Worm (Caenorhabditis elegans): Measurements from ENCODE around the gene mrps-11.
A peak's percentile ranks its signal among the peaks of the same experiment; 100 is the strongest.

The mrps-11 gene

ce11 chrV:12468363-12468762, 26.1 kb downstream of the mrps-11 start, which contains the start of gene F28C1.3:
Gene F28C1.3, plus strand, starts transcription at chrV:12468663.
- no peak for TF ChIP-seq tra-4 (tag; optimal IDR thresholded peaks at IDR 0.05)
- no peak for TF ChIP-seq hmbx-1 (tag; optimal IDR thresholded peaks at IDR 0.05)
- TF ChIP-seq hmg-4 (GFP tag; optimal IDR thresholded peaks at IDR 0.05), result no peak
- no peak for TF ChIP-seq scrt-1 (GFP tag; IDR thresholded peaks at IDR 0.05)
- no peak for TF ChIP-seq F13C5.2 (tag; optimal IDR thresholded peaks at IDR 0.05)
- no peak for TF ChIP-seq pes-1 (GFP tag; IDR thresholded peaks at IDR 0.05)
- no peak for TF ChIP-seq tbx-11 (GFP tag; IDR thresholded peaks at IDR 0.05)
- TF ChIP-seq sea-1 (GFP tag; conservative IDR thresholded peaks at IDR 0.05), result no peak
- no peak for TF ChIP-seq tbx-37 (GFP tag; conservative IDR thresholded peaks at IDR 0.05)
- TF ChIP-seq ama-1 (optimal IDR thresholded peaks at IDR 0.05), result no peak
- no peak for TF ChIP-seq flt-1 (GFP tag; IDR thresholded peaks at IDR 0.05)
- no peak for TF ChIP-seq ceh-36 (tag; optimal IDR thresholded peaks at IDR 0.05)

- no peak for TF ChIP-seq ets-7 (tag; optimal IDR thresholded peaks at IDR 0.05)
- no peak for TF ChIP-seq tra-4 (tag; optimal IDR thresholded peaks at IDR 0.05)
- no peak for TF ChIP-seq hmg-4 (GFP tag; optimal IDR thresholded peaks at IDR 0.05)
- no peak for TF ChIP-seq hnd-1 (tag; optimal IDR thresholded peaks at IDR 0.05)
- no peak for TF ChIP-seq hmbx-1 (tag; optimal IDR thresholded peaks at IDR 0.05)
- no peak for TF ChIP-seq ceh-13 (GFP tag; optimal IDR thresholded peaks at IDR 0.05)
- no peak for TF ChIP-seq flt-1 (GFP tag; IDR thresholded peaks at IDR 0.05)
- no peak for TF ChIP-seq tbx-37 (GFP tag; conservative IDR thresholded peaks at IDR 0.05)
- TF ChIP-seq pes-1 (GFP tag; IDR thresholded peaks at IDR 0.05), result no peak
- no peak for TF ChIP-seq sea-1 (GFP tag; conservative IDR thresholded peaks at IDR 0.05)
- TF ChIP-seq F13C5.2 (tag; optimal IDR thresholded peaks at IDR 0.05), result no peak
- no peak for TF ChIP-seq tbx-11 (GFP tag; IDR thresholded peaks at IDR 0.05)
- no peak for TF ChIP-seq ceh-36 (tag; optimal IDR thresholded peaks at IDR 0.05)
- TF ChIP-seq ama-1 (optimal IDR thresholded peaks at IDR 0.05), result no peak
- no peak for TF ChIP-seq scrt-1 (GFP tag; IDR thresholded peaks at IDR 0.05)
- TF ChIP-seq B0310.2 (tag; optimal IDR thresholded peaks at IDR 0.05), result no peak
- no peak for TF ChIP-seq aly-1 (tag; optimal IDR thresholded peaks at IDR 0.05)
Observed at ce11 chrV:12467755-12468154, 26.7 kb downstream of the mrps-11 start.

ce11 chrV:12466653-12467052, 27.8 kb downstream of the mrps-11 start:
- TF ChIP-seq B0310.2 (tag; optimal IDR thresholded peaks at IDR 0.05) (no peak), F13C5.2 (tag; optimal IDR thresholded peaks at IDR 0.05) (no peak), flt-1 (GFP tag; IDR thresholded peaks at IDR 0.05) (no peak), ceh-36 (tag; optimal IDR thresholded peaks at IDR 0.05) (no peak), aly-1 (tag; optimal IDR thresholded peaks at IDR 0.05) (no peak), pes-1 (GFP tag; IDR thresholded peaks at IDR 0.05) (no peak), hmbx-1 (tag; optimal IDR thresholded peaks at IDR 0.05) (no peak), sea-1 (GFP tag; conservative IDR thresholded peaks at IDR 0.05) (no peak), tbx-37 (GFP tag; conservative IDR thresholded peaks at IDR 0.05) (no peak), hnd-1 (tag; optimal IDR thresholded peaks at IDR 0.05) (no peak), tra-4 (tag; optimal IDR thresholded peaks at IDR 0.05) (no peak), ceh-13 (GFP tag; optimal IDR thresholded peaks at IDR 0.05) (no peak), tbx-11 (GFP tag; IDR thresholded peaks at IDR 0.05) (no peak)

- TF ChIP-seq ets-7 (tag; optimal IDR thresholded peaks at IDR 0.05) (no peak), ceh-13 (GFP tag; optimal IDR thresholded peaks at IDR 0.05) (no peak), ceh-36 (tag; optimal IDR thresholded peaks at IDR 0.05) (no peak), pes-1 (GFP tag; IDR thresholded peaks at IDR 0.05) (no peak), tbx-11 (GFP tag; IDR thresholded peaks at IDR 0.05) (no peak), hmg-4 (GFP tag; optimal IDR thresholded peaks at IDR 0.05) (peak; percentile 43)
Observed at ce11 chrV:12465399-12465798, 29.0 kb downstream of the mrps-11 start.

- TF ChIP-seq F13C5.2 (tag; optimal IDR thresholded peaks at IDR 0.05), result no peak
- TF ChIP-seq ama-1 (optimal IDR thresholded peaks at IDR 0.05), result no peak
- no peak for TF ChIP-seq hmbx-1 (tag; optimal IDR thresholded peaks at IDR 0.05)
- TF ChIP-seq tbx-11 (GFP tag; IDR thresholded peaks at IDR 0.05), result no peak
- TF ChIP-seq sea-1 (GFP tag; conservative IDR thresholded peaks at IDR 0.05), result no peak
- no peak for TF ChIP-seq tbx-37 (GFP tag; conservative IDR thresholded peaks at IDR 0.05)
Observed at ce11 chrV:12462908-12463307, 31.5 kb downstream of the mrps-11 start, which contains the start of gene egl-10. Gene egl-10, minus strand, starts transcription at chrV:12463008.

- no peak for TF ChIP-seq hmbx-1 (tag; optimal IDR thresholded peaks at IDR 0.05)
Observed at ce11 chrV:12460583-12460982, 33.8 kb downstream of the mrps-11 start.

- TF ChIP-seq tbx-11 (GFP tag; IDR thresholded peaks at IDR 0.05), result no peak
- TF ChIP-seq scrt-1 (GFP tag; IDR thresholded peaks at IDR 0.05), result no peak
- TF ChIP-seq ama-1 (optimal IDR thresholded peaks at IDR 0.05), result no peak
- TF ChIP-seq ceh-36 (tag; optimal IDR thresholded peaks at IDR 0.05), result no peak
- no peak for TF ChIP-seq hmg-4 (GFP tag; optimal IDR thresholded peaks at IDR 0.05)
- no peak for TF ChIP-seq pes-1 (GFP tag; IDR thresholded peaks at IDR 0.05)
- TF ChIP-seq tra-4 (tag; optimal IDR thresholded peaks at IDR 0.05), result no peak
- no peak for TF ChIP-seq F13C5.2 (tag; optimal IDR thresholded peaks at IDR 0.05)
- TF ChIP-seq hmbx-1 (tag; optimal IDR thresholded peaks at IDR 0.05), result no peak
- TF ChIP-seq B0310.2 (tag; optimal IDR thresholded peaks at IDR 0.05), result no peak
- no peak for TF ChIP-seq aly-1 (tag; optimal IDR thresholded peaks at IDR 0.05)
- TF ChIP-seq flt-1 (GFP tag; IDR thresholded peaks at IDR 0.05), result no peak
- TF ChIP-seq ceh-13 (GFP tag; optimal IDR thresholded peaks at IDR 0.05), result no peak
- no peak for TF ChIP-seq tbx-37 (GFP tag; conservative IDR thresholded peaks at IDR 0.05)
- no peak for TF ChIP-seq hnd-1 (tag; optimal IDR thresholded peaks at IDR 0.05)
- TF ChIP-seq ets-7 (tag; optimal IDR thresholded peaks at IDR 0.05), result no peak
Observed at ce11 chrV:12455695-12456094, 38.7 kb downstream of the mrps-11 start.

- TF ChIP-seq ceh-36 (tag; optimal IDR thresholded peaks at IDR 0.05) (no peak), tbx-11 (GFP tag; IDR thresholded peaks at IDR 0.05) (no peak), hmbx-1 (tag; optimal IDR thresholded peaks at IDR 0.05) (no peak), tra-4 (tag; optimal IDR thresholded peaks at IDR 0.05) (no peak), F13C5.2 (tag; optimal IDR thresholded peaks at IDR 0.05) (peak; percentile 17), ceh-13 (GFP tag; optimal IDR thresholded peaks at IDR 0.05) (no peak)
Observed at ce11 chrV:12450441-12450840, 44.0 kb downstream of the mrps-11 start, which contains the start of gene F28C1.1. Gene F28C1.1, plus strand, starts transcription at chrV:12450805.
